Worm (Caenorhabditis elegans) whole organism, dauer: ENCODE results near the gene Y41D4A.4.

Source experiments
- unc-62 ChIP-seq: sonication (generic microtip); optimal IDR thresholded peaks from 2 replicates; lab custom pipeline; 2017; ENCODE audit warnings: missing biosample characterization, missing genetic modification reagents, missing genetic modification characterization

Gene Y41D4A.4

ce11 chrIV:1745453-1746051, at the start of gene Y41D4A.4, which contains the start of gene Y41D4A.6:
Gene Y41D4A.4, plus strand, starts transcription at chrIV:1746001.
Gene Y41D4A.6, minus strand, starts transcription at chrIV:1745503.
- TF ChIP-seq unc-62 (GFP tag; lab: Kevin White, UChicago): no peak

- TF ChIP-seq unc-62 (GFP tag; lab: Kevin White, UChicago): no peak
Observed at ce11 chrIV:1699599-1699998, 46.2 kb upstream of the Y41D4A.4 start, which contains the start of gene bus-2. Gene bus-2, plus strand, starts transcription at chrIV:1699899.

ce11 chrIV:1706996-1707395, 38.8 kb upstream of the Y41D4A.4 start, which contains the start of gene K08D12.4:
Gene K08D12.4, plus strand, starts transcription at chrIV:1707296.
- TF ChIP-seq unc-62 (GFP tag; lab: Kevin White, UChicago): no peak

ce11 chrIV:1707960-1708359, 37.8 kb upstream of the Y41D4A.4 start:
- TF ChIP-seq unc-62 (GFP tag; lab: Kevin White, UChicago): no peak

- no peak for TF ChIP-seq unc-62 (GFP tag; lab: Kevin White, UChicago)
Observed at ce11 chrIV:1708426-1708826, 37.4 kb upstream of the Y41D4A.4 start.

ce11 chrIV:1709002-1709401, 36.8 kb upstream of the Y41D4A.4 start:
- TF ChIP-seq unc-62 (GFP tag; lab: Kevin White, UChicago): no peak

- no peak for TF ChIP-seq unc-62 (GFP tag; lab: Kevin White, UChicago)
Observed at ce11 chrIV:1709695-1710315, 36.0 kb upstream of the Y41D4A.4 start, which contains the start of the genes pbs-1 and K08D12.3. Gene pbs-1, minus strand, starts transcription at chrIV:1709745. Gene K08D12.3, plus strand, starts transcription at chrIV:1710265.

- TF ChIP-seq unc-62 (GFP tag; lab: Kevin White, UChicago): no peak
Observed at ce11 chrIV:1710535-1710934, 35.3 kb upstream of the Y41D4A.4 start.

- no peak for TF ChIP-seq unc-62 (GFP tag; lab: Kevin White, UChicago)
Observed at ce11 chrIV:1711029-1711489, 34.7 kb upstream of the Y41D4A.4 start, which contains the start of gene rpi-2. Gene rpi-2, plus strand, starts transcription at chrIV:1711262.

ce11 chrIV:1713618-1714017, 32.2 kb upstream of the Y41D4A.4 start:
- no peak for TF ChIP-seq unc-62 (GFP tag; lab: Kevin White, UChicago)

- no peak for TF ChIP-seq unc-62 (GFP tag; lab: Kevin White, UChicago)
Observed at ce11 chrIV:1715705-1716104, 30.1 kb upstream of the Y41D4A.4 start.

ce11 chrIV:1720474-1720873, 25.3 kb upstream of the Y41D4A.4 start, which contains the start of gene epic-2:
Gene epic-2, plus strand, starts transcription at chrIV:1720790.
- no peak for TF ChIP-seq unc-62 (GFP tag; lab: Kevin White, UChicago)

- no peak for TF ChIP-seq unc-62 (GFP tag; lab: Kevin White, UChicago)
Observed at ce11 chrIV:1721610-1722009, 24.2 kb upstream of the Y41D4A.4 start.

ce11 chrIV:1722953-1723352, 22.8 kb upstream of the Y41D4A.4 start:
- no peak for TF ChIP-seq unc-62 (GFP tag; lab: Kevin White, UChicago)

ce11 chrIV:1724283-1724682, 21.5 kb upstream of the Y41D4A.4 start, which contains the start of gene epic-3:
Gene epic-3, minus strand, starts transcription at chrIV:1724383.
- no peak for TF ChIP-seq unc-62 (GFP tag; lab: Kevin White, UChicago)

ce11 chrIV:1725888-1726287, 19.9 kb upstream of the Y41D4A.4 start, which contains the start of gene K08D12.8:
Gene K08D12.8, plus strand, starts transcription at chrIV:1726188.
- TF ChIP-seq unc-62 (GFP tag; lab: Kevin White, UChicago): no peak
